Fruit fly (Drosophila melanogaster) whole organism, embryonic: ENCODE results near the gene CG43127.
A peak's percentile ranks its signal among the peaks of the same experiment; 100 is the strongest.

ENCODE experiments used
- Blimp-1 ChIP-seq: fragments of 200-800 bp; sonication (Bioruptor generic); optimal IDR thresholded peaks from 3 replicates; lab custom pipeline; 2018; ENCODE audit warnings: missing biosample characterization, missing genetic modification characterization, mild to moderate bottlenecking, moderate library complexity, missing genetic modification reagents
- CG12236 ChIP-seq: fragments of 200-800 bp; sonication (Bioruptor generic); optimal IDR thresholded peaks from 2 replicates; lab custom pipeline; 2016; ENCODE audit warnings: missing biosample characterization, missing genetic modification characterization
- CG12299 ChIP-seq: fragments of 200-800 bp; sonication (Bioruptor generic); optimal IDR thresholded peaks from 2 replicates; lab custom pipeline; 2018; ENCODE audit warnings: missing biosample characterization, mild to moderate bottlenecking, missing genetic modification characterization
- CG1233 ChIP-seq: fragments of 200-800 bp; sonication (Bioruptor generic); optimal IDR thresholded peaks from 4 replicates; lab custom pipeline; 2018; ENCODE audit warnings: missing biosample characterization, mild to moderate bottlenecking, missing genetic modification characterization
- CG13123 ChIP-seq: fragments of 200-800 bp; sonication (Bioruptor generic); optimal IDR thresholded peaks from 2 replicates; lab custom pipeline; 2016; ENCODE audit warnings: missing biosample characterization, missing genetic modification characterization
- CG14667 ChIP-seq: fragments of 200-800 bp; sonication (Bioruptor generic); IDR thresholded peaks from 2 replicates; pipeline ENCODE4 v1.3.6; 2022; ENCODE audit warnings: missing biosample characterization, missing genetic modification characterization
- CG15073 ChIP-seq: fragments of 200-800 bp; sonication (Bioruptor generic); optimal IDR thresholded peaks from 2 replicates; lab custom pipeline; 2016; ENCODE audit warnings: missing biosample characterization, missing genetic modification characterization
- CG16813 ChIP-seq: fragments of 200-800 bp; sonication (Bioruptor generic); IDR thresholded peaks from 3 replicates; pipeline ENCODE4 v1.3.6; 2022; ENCODE audit warnings: missing biosample characterization, missing genetic modification characterization; ENCODE audit not compliant: partially characterized antibody
- CG16863 ChIP-seq: fragments of 200-800 bp; sonication (Bioruptor generic); optimal IDR thresholded peaks from 3 replicates; lab custom pipeline; 2016; ENCODE audit warnings: missing biosample characterization, missing genetic modification characterization
- CG17186 ChIP-seq: fragments of 200-800 bp; sonication (Bioruptor generic); optimal IDR thresholded peaks from 3 replicates; lab custom pipeline; 2017; ENCODE audit warnings: missing biosample characterization, missing genetic modification reagents, missing genetic modification characterization
- CG17612 ChIP-seq: fragments of 200-800 bp; sonication (Bioruptor generic); IDR thresholded peaks from 2 replicates; pipeline ENCODE4 v1.3.6; 2022; ENCODE audit warnings: missing biosample characterization, missing genetic modification characterization
- CG32532 ChIP-seq: fragments of 200-800 bp; sonication (Bioruptor generic); IDR thresholded peaks from 2 replicates; pipeline ENCODE4 v1.3.6; 2022; ENCODE audit warnings: missing biosample characterization, missing genetic modification characterization
- CG34376 ChIP-seq: fragments of 200-800 bp; sonication (Bioruptor generic); optimal IDR thresholded peaks from 2 replicates; lab custom pipeline; 2018; ENCODE audit warnings: missing biosample characterization, mild to moderate bottlenecking, missing genetic modification characterization
- CG3838 ChIP-seq: fragments of 200-800 bp; sonication (Bioruptor generic); optimal IDR thresholded peaks from 3 replicates; lab custom pipeline; 2016; ENCODE audit warnings: missing biosample characterization, missing genetic modification characterization
- CG5180 ChIP-seq: fragments of 200-800 bp; sonication (Bioruptor generic); optimal IDR thresholded peaks from 3 replicates; lab custom pipeline; 2017; ENCODE audit warnings: missing biosample characterization, missing genetic modification characterization, mild to moderate bottlenecking, moderate library complexity, missing genetic modification reagents
- CG7556 ChIP-seq: fragments of 200-800 bp; sonication (Bioruptor generic); optimal IDR thresholded peaks from 2 replicates; lab custom pipeline; 2017; ENCODE audit warnings: missing biosample characterization, mild to moderate bottlenecking, missing genetic modification characterization
- CG8924 ChIP-seq: fragments of 200-800 bp; optimal IDR thresholded peaks from 3 replicates; lab custom pipeline; 2019; ENCODE audit warnings: missing biosample characterization, mild to moderate bottlenecking, missing genetic modification characterization, moderate library complexity
- CG9437 ChIP-seq: fragments of 200-800 bp; sonication (Bioruptor generic); optimal IDR thresholded peaks from 2 replicates; lab custom pipeline; 2018; ENCODE audit warnings: missing biosample characterization, mild to moderate bottlenecking, missing genetic modification characterization
- CG9609 ChIP-seq: fragments of 200-800 bp; sonication (Bioruptor generic); optimal IDR thresholded peaks from 3 replicates; lab custom pipeline; 2016; ENCODE audit warnings: missing biosample characterization, missing genetic modification characterization
- D ChIP-seq, 2 experiments: fragments of 200-800 bp in 1 of 2; fragments of >200 bp in 1 of 2; sonication (Bioruptor generic) in 1 of 2; optimal IDR thresholded peaks; 2 replicates in 1 of 2; 3 replicates in 1 of 2; lab custom pipeline; 2017; ENCODE audit warnings: mild to moderate bottlenecking in 1 of 2, missing biosample characterization in 1 of 2, missing genetic modification characterization in 1 of 2, missing genetic modification reagents in 1 of 2
- D19B ChIP-seq: fragments of 200-800 bp; sonication (Bioruptor generic); optimal IDR thresholded peaks from 2 replicates; lab custom pipeline; 2017; ENCODE audit warnings: missing biosample characterization, mild to moderate bottlenecking, missing genetic modification characterization
- Deaf1 ChIP-seq: fragments of 200-800 bp; optimal IDR thresholded peaks from 3 replicates; lab custom pipeline; 2019; ENCODE audit warnings: missing biosample characterization, mild to moderate bottlenecking, missing genetic modification characterization, moderate library complexity
- HHEX ChIP-seq: fragments of 200-800 bp; sonication (Bioruptor generic); optimal IDR thresholded peaks from 3 replicates; lab custom pipeline; 2017; ENCODE audit warnings: missing biosample characterization, mild to moderate bottlenecking, missing genetic modification characterization, missing genetic modification reagents
- Hr3 ChIP-seq: fragments of 200-800 bp; sonication (Bioruptor generic); optimal IDR thresholded peaks from 3 replicates; lab custom pipeline; 2016; ENCODE audit warnings: missing biosample characterization, missing genetic modification characterization
- Lpt ChIP-seq: fragments of >200 bp; optimal IDR thresholded peaks from 2 replicates; lab custom pipeline; 2018; ENCODE audit warnings: missing biosample characterization, missing genetic modification characterization
- PHDP ChIP-seq: fragments of 200-800 bp; sonication (Bioruptor generic); optimal IDR thresholded peaks from 3 replicates; lab custom pipeline; 2018; ENCODE audit warnings: missing biosample characterization, mild to moderate bottlenecking, missing genetic modification characterization, moderate library complexity
- Stat92E ChIP-seq, 3 experiments: fragments of >200 bp in 2 of 3; fragments of 200-800 bp in 1 of 3; sonication (Bioruptor generic) in 1 of 3; optimal IDR thresholded peaks; 2 replicates each; lab custom pipeline; 2017 to 2019; ENCODE audit warnings: missing biosample characterization in 3 of 3, missing genetic modification characterization in 3 of 3, mild to moderate bottlenecking in 1 of 3, moderate library complexity in 1 of 3
- chinmo ChIP-seq: fragments of 200-800 bp; sonication (Bioruptor generic); IDR thresholded peaks from 4 replicates; pipeline ENCODE4 v1.3.6; 2022; ENCODE audit warnings: missing biosample characterization, missing genetic modification characterization; ENCODE audit not compliant: partially characterized antibody
- crol ChIP-seq: fragments of 200-800 bp; sonication (Bioruptor generic); IDR thresholded peaks from 2 replicates; pipeline ENCODE4 v1.3.6; 2022; ENCODE audit warnings: missing biosample characterization, missing genetic modification characterization
- dmrt11E ChIP-seq: fragments of 200-800 bp; sonication (Bioruptor generic); optimal IDR thresholded peaks from 3 replicates; lab custom pipeline; 2018; ENCODE audit warnings: missing biosample characterization, mild to moderate bottlenecking, missing genetic modification characterization, moderate library complexity
- ftz-f1 ChIP-seq: fragments of 200-800 bp; sonication (Bioruptor generic); optimal IDR thresholded peaks from 2 replicates; lab custom pipeline; 2016; ENCODE audit warnings: missing biosample characterization, missing genetic modification characterization
- gce ChIP-seq: fragments of 200-800 bp; sonication (Bioruptor generic); IDR thresholded peaks from 3 replicates; pipeline ENCODE4 v1.3.6; 2022; ENCODE audit warnings: missing biosample characterization, missing genetic modification characterization
- gt ChIP-seq: fragments of 200-800 bp; sonication (Bioruptor generic); IDR thresholded peaks from 2 replicates; pipeline ENCODE4 v1.3.6; 2022; ENCODE audit warnings: missing biosample characterization, missing genetic modification characterization
- hkb ChIP-seq, 2 experiments: fragments of 200-800 bp in 1 of 2; fragments of >200 bp in 1 of 2; sonication (Bioruptor generic) in 1 of 2; IDR thresholded peaks in 1 of 2; optimal IDR thresholded peaks in 1 of 2; 2 replicates each; pipeline versions ENCODE4 v1.3.6 to Lab custom; 2017 to 2022; ENCODE audit warnings: missing biosample characterization in 1 of 2, missing genetic modification characterization in 1 of 2
- lilli ChIP-seq: fragments of 200-800 bp; sonication (Bioruptor generic); optimal IDR thresholded peaks from 3 replicates; lab custom pipeline; 2016; ENCODE audit warnings: missing biosample characterization, missing genetic modification characterization
- odd ChIP-seq: fragments of 200-800 bp; sonication (Bioruptor generic); optimal IDR thresholded peaks from 2 replicates; lab custom pipeline; 2017; ENCODE audit warnings: missing biosample characterization, mild to moderate bottlenecking, missing genetic modification characterization
- p53 ChIP-seq: fragments of 200-800 bp; sonication (Bioruptor generic); optimal IDR thresholded peaks from 2 replicates; lab custom pipeline; 2016; ENCODE audit warnings: missing biosample characterization, missing genetic modification characterization
- psq ChIP-seq: fragments of 200-800 bp; sonication (Bioruptor generic); optimal IDR thresholded peaks from 2 replicates; lab custom pipeline; 2017; ENCODE audit warnings: missing biosample characterization, missing genetic modification characterization
- row ChIP-seq: fragments of 200-800 bp; sonication (Bioruptor generic); IDR thresholded peaks from 3 replicates; pipeline ENCODE4 v1.3.6; 2022; ENCODE audit warnings: missing biosample characterization, missing genetic modification characterization
- sc ChIP-seq, 3 experiments: fragments of >200 bp in 2 of 3; fragments of 200-800 bp in 1 of 3; sonication (Bioruptor generic) in 1 of 3; optimal IDR thresholded peaks; 2 replicates in 2 of 3; 3 replicates in 1 of 3; lab custom pipeline; 2017; ENCODE audit warnings: mild to moderate bottlenecking in 1 of 3, missing biosample characterization in 1 of 3, missing genetic modification characterization in 1 of 3, missing genetic modification reagents in 1 of 3
- sob ChIP-seq: fragments of 200-800 bp; sonication (Bioruptor generic); IDR thresholded peaks from 2 replicates; pipeline ENCODE4 v1.3.6; 2022; ENCODE audit warnings: missing biosample characterization, missing genetic modification characterization
- stwl ChIP-seq: fragments of 200-800 bp; sonication (Bioruptor generic); optimal IDR thresholded peaks from 3 replicates; lab custom pipeline; 2018; ENCODE audit warnings: missing biosample characterization, mild to moderate bottlenecking, missing genetic modification characterization, moderate library complexity
- unpg ChIP-seq: fragments of 200-800 bp; sonication (Bioruptor generic); optimal IDR thresholded peaks from 3 replicates; lab custom pipeline; 2018; ENCODE audit warnings: missing biosample characterization, mild to moderate bottlenecking, missing genetic modification characterization, moderate library complexity
- usp ChIP-seq: fragments of >200 bp; optimal IDR thresholded peaks from 2 replicates; lab custom pipeline; 2017; ENCODE audit warnings: missing biosample characterization, missing genetic modification characterization
- vfl ChIP-seq: fragments of 200-800 bp; sonication (Bioruptor generic); optimal IDR thresholded peaks from 2 replicates; lab custom pipeline; 2016; ENCODE audit warnings: missing biosample characterization, missing genetic modification characterization
- wor ChIP-seq: fragments of 200-800 bp; sonication (Bioruptor generic); IDR thresholded peaks from 2 replicates; pipeline ENCODE4 v1.3.6; 2022; ENCODE audit warnings: missing biosample characterization, missing genetic modification characterization
- zen ChIP-seq: fragments of 200-800 bp; sonication (Bioruptor generic); optimal IDR thresholded peaks from 3 replicates; lab custom pipeline; 2018; ENCODE audit warnings: missing biosample characterization, mild to moderate bottlenecking, missing genetic modification characterization, moderate library complexity

CG43127 gene

dm6 chr3L:10665433-10666150 is 40.2 kb upstream of the CG43127 start (continued):
- TF ChIP-seq Hr3 (GFP tag; lab: Kevin White, UChicago) (peak; percentile 96), CG9609 (GFP tag; lab: Kevin White, UChicago) (peak; percentile 69), psq (GFP tag; lab: Kevin White, UChicago) (peak; percentile 68), CG12236 (GFP tag; lab: Kevin White, UChicago) (peak; percentile 79), odd (GFP tag; lab: Kevin White, UChicago) (peak; percentile 99), CG7556 (peak; percentile 99), CG13123 (GFP tag; lab: Kevin White, UChicago) (peak; percentile 92), CG16863 (GFP tag; lab: Kevin White, UChicago) (peak; percentile 82), D19B (GFP tag; lab: Kevin White, UChicago) (peak; percentile 89), vfl (GFP tag; lab: Kevin White, UChicago) (peak; percentile 83), unpg (GFP tag; lab: Kevin White, UChicago) (peak; percentile 97), stwl (tag; lab: Kevin White, UChicago) (peak; percentile 65), hkb (optimal IDR thresholded peaks at IDR 0.05; lab: Kevin White, UChicago) (no peak), hkb (GFP tag; IDR thresholded peaks at IDR 0.05; lab: Robert Waterston, UW) (peak; percentile 95), CG34376 (peak; percentile 96), chinmo (GFP tag; lab: Robert Waterston, UW) (peak; percentile 66; the same call in 3 of the 4 replicates), CG17612 (peak; percentile 53; the same call in 1 of the 2 replicates), crol (peak; percentile 15; the same call in 1 of the 2 replicates), CG1233 (GFP tag; lab: Kevin White, UChicago) (peak; percentile 98), CG5180 (GFP tag; lab: Kevin White, UChicago) (peak; percentile 94), Deaf1 (tag; lab: Kevin White, UChicago) (peak; percentile 87), gt (GFP tag; lab: Robert Waterston, UW) (peak; percentile 59; the same call in 1 of the 2 replicates), CG32532 (GFP tag; lab: Robert Waterston, UW) (peak; percentile 91), lilli (GFP tag; lab: Kevin White, UChicago) (peak; percentile 93), usp (GFP tag; lab: Kevin White, UChicago) (no peak), HHEX (peak; percentile 97), PHDP (tag; lab: Kevin White, UChicago) (peak; percentile 97), wor (GFP tag; lab: Robert Waterston, UW) (peak; percentile 91), CG8924 (tag; lab: Kevin White, UChicago) (peak; percentile 99), Stat92E (GFP tag; optimal IDR thresholded peaks at IDR 0.05; lab: Kevin White, UChicago) (peak in 2 of 3 experiments; percentile 73 to 98), D (optimal IDR thresholded peaks at IDR 0.05; lab: Kevin White, UChicago) (no peak), D (GFP tag; optimal IDR thresholded peaks at IDR 0.05; lab: Kevin White, UChicago) (peak; percentile 98), CG12299 (tag; lab: Kevin White, UChicago) (peak; percentile 97), gce (GFP tag; lab: Robert Waterston, UW) (peak; percentile 89), sc (optimal IDR thresholded peaks at IDR 0.05; lab: Kevin White, UChicago) (no peak), sc (GFP tag; optimal IDR thresholded peaks at IDR 0.05; lab: Kevin White, UChicago) (peak; percentile 95), row (GFP tag; lab: Robert Waterston, UW) (peak; percentile 97), Blimp-1 (GFP tag; lab: Kevin White, UChicago) (peak; percentile 96), CG16813 (GFP tag; lab: Robert Waterston, UW) (no peak), Lpt (GFP tag; lab: Kevin White, UChicago) (no peak), CG14667 (GFP tag; lab: Robert Waterston, UW) (peak; percentile 86), zen (tag; lab: Kevin White, UChicago) (peak; percentile 98), sob (GFP tag; lab: Robert Waterston, UW) (peak; percentile 85; the same call in 1 of the 2 replicates), CG15073 (GFP tag; lab: Kevin White, UChicago) (peak; percentile 79), dmrt11E (tag; lab: Kevin White, UChicago) (peak; percentile 98), CG17186 (peak; percentile 89), CG9437 (peak; percentile 96), ftz-f1 (GFP tag; lab: Kevin White, UChicago) (peak; percentile 43), p53 (peak; percentile 74), CG3838 (peak; percentile 76)
